Fruit fly (Drosophila melanogaster): Measurements from ENCODE around the gene CG7656.

Gene CG7656

dm6 chr3L:15583504-15583903, 4.5 kb downstream of the CG7656 start, which contains the start of gene AIMP2:
AIMP2 (plus strand) TSS chr3L:15583638.
- TF ChIP-seq Ets98B (GFP tag; IDR thresholded peaks at IDR 0.05): no peak

dm6 chr3L:15580487-15580886, 7.5 kb downstream of the CG7656 start, which contains the start of the genes mrn and CG12301:
mrn (minus strand) TSS chr3L:15580537.
CG12301 (plus strand) TSS chr3L:15580800.
- TF ChIP-seq CG10348 (GFP tag; IDR thresholded peaks at IDR 0.05): no peak
- peak; percentile 45 for TF ChIP-seq CG9948 (tag; optimal IDR thresholded peaks at IDR 0.05)
- TF ChIP-seq EcR (GFP tag; optimal IDR thresholded peaks at IDR 0.05): no peak
- peak; percentile 45 for TF ChIP-seq CG34367 (tag; optimal IDR thresholded peaks at IDR 0.05)
- TF ChIP-seq CG14655 (GFP tag; optimal IDR thresholded peaks at IDR 0.05): no peak
- TF ChIP-seq CG13204 (GFP tag; optimal IDR thresholded peaks at IDR 0.05): no peak
- no peak for TF ChIP-seq Pif1A (GFP tag; optimal IDR thresholded peaks at IDR 0.05)
- peak; percentile 70 for TF ChIP-seq CG15710 (tag; optimal IDR thresholded peaks at IDR 0.05)
- peak; percentile 91 for TF ChIP-seq CG12605 (GFP tag; IDR thresholded peaks at IDR 0.05)
- no peak for TF ChIP-seq D1 (tag; optimal IDR thresholded peaks at IDR 0.05)
- peak; percentile 97 for TF ChIP-seq Ets98B (GFP tag; IDR thresholded peaks at IDR 0.05)
- TF ChIP-seq CG17806 (tag; optimal IDR thresholded peaks at IDR 0.05): peak; percentile 49
- TF ChIP-seq CG32121 (GFP tag; IDR thresholded peaks at IDR 0.05): peak; percentile 79; the same call in 1 of the 2 replicates
- peak; percentile 89 for TF ChIP-seq fd96Ca (GFP tag; IDR thresholded peaks at IDR 0.05)
- TF ChIP-seq rn (GFP tag; IDR thresholded peaks at IDR 0.05): peak; percentile 93
- peak; percentile 98 for TF ChIP-seq CG4496 (GFP tag; IDR thresholded peaks at IDR 0.05)
- TF ChIP-seq CG8301 (tag; optimal IDR thresholded peaks at IDR 0.05): no peak
- TF ChIP-seq Snoo (tag; optimal IDR thresholded peaks at IDR 0.05): peak; percentile 67
- TF ChIP-seq CG8159 (tag; optimal IDR thresholded peaks at IDR 0.05): no peak
- TF ChIP-seq Pif1B (GFP tag; optimal IDR thresholded peaks at IDR 0.05): no peak
- TF ChIP-seq gl (tag; optimal IDR thresholded peaks at IDR 0.05): peak; percentile 2

- TF ChIP-seq CG32121 (GFP tag; IDR thresholded peaks at IDR 0.05): no peak
- TF ChIP-seq CG12605 (GFP tag; IDR thresholded peaks at IDR 0.05): no peak
- no peak for TF ChIP-seq CG4496 (GFP tag; IDR thresholded peaks at IDR 0.05)
- no peak for TF ChIP-seq Ets98B (GFP tag; IDR thresholded peaks at IDR 0.05)
Observed at dm6 chr3L:15576357-15576756, 11.6 kb downstream of the CG7656 start, which contains the start of gene Ufsp2. Ufsp2 (plus strand) TSS chr3L:15576570.

- TF ChIP-seq CG8159 (tag; optimal IDR thresholded peaks at IDR 0.05) (no peak), CG14655 (GFP tag; optimal IDR thresholded peaks at IDR 0.05) (no peak), CG10348 (GFP tag; IDR thresholded peaks at IDR 0.05) (no peak), EcR (GFP tag; optimal IDR thresholded peaks at IDR 0.05) (no peak), CG9948 (tag; optimal IDR thresholded peaks at IDR 0.05) (no peak), CG13204 (GFP tag; optimal IDR thresholded peaks at IDR 0.05) (no peak), rn (GFP tag; IDR thresholded peaks at IDR 0.05) (no peak), Ets98B (GFP tag; IDR thresholded peaks at IDR 0.05) (no peak), D1 (tag; optimal IDR thresholded peaks at IDR 0.05) (no peak), CG15710 (tag; optimal IDR thresholded peaks at IDR 0.05) (no peak), Pif1A (GFP tag; optimal IDR thresholded peaks at IDR 0.05) (no peak), CG4496 (GFP tag; IDR thresholded peaks at IDR 0.05) (no peak)
Observed at dm6 chr3L:15570571-15570970, 17.4 kb downstream of the CG7656 start.

dm6 chr3L:15568748-15569147, 19.2 kb downstream of the CG7656 start:
- TF ChIP-seq CG10348 (GFP tag; IDR thresholded peaks at IDR 0.05) (no peak), EcR (GFP tag; optimal IDR thresholded peaks at IDR 0.05) (peak; percentile 68)

- no peak for TF ChIP-seq gl (tag; optimal IDR thresholded peaks at IDR 0.05)
- no peak for TF ChIP-seq rn (GFP tag; IDR thresholded peaks at IDR 0.05)
- peak; percentile 57; the same call in 1 of the 3 replicates for TF ChIP-seq fd96Ca (GFP tag; IDR thresholded peaks at IDR 0.05)
- peak; percentile 53; the same call in 1 of the 3 replicates for TF ChIP-seq CG4496 (GFP tag; IDR thresholded peaks at IDR 0.05)
- TF ChIP-seq Ets98B (GFP tag; IDR thresholded peaks at IDR 0.05): peak; percentile 24; the same call in 1 of the 2 replicates
- TF ChIP-seq CG12605 (GFP tag; IDR thresholded peaks at IDR 0.05): peak; percentile 61; the same call in 1 of the 2 replicates
- no peak for TF ChIP-seq D1 (tag; optimal IDR thresholded peaks at IDR 0.05)
- TF ChIP-seq CG8301 (tag; optimal IDR thresholded peaks at IDR 0.05): no peak
- TF ChIP-seq Pif1A (GFP tag; optimal IDR thresholded peaks at IDR 0.05): no peak
- no peak for TF ChIP-seq CG14655 (GFP tag; optimal IDR thresholded peaks at IDR 0.05)
- no peak for TF ChIP-seq CG9948 (tag; optimal IDR thresholded peaks at IDR 0.05)
- no peak for TF ChIP-seq CG32121 (GFP tag; IDR thresholded peaks at IDR 0.05)
- TF ChIP-seq CG10348 (GFP tag; IDR thresholded peaks at IDR 0.05): no peak
- TF ChIP-seq CG13204 (GFP tag; optimal IDR thresholded peaks at IDR 0.05): no peak
- TF ChIP-seq CG34367 (tag; optimal IDR thresholded peaks at IDR 0.05): no peak
- no peak for TF ChIP-seq CG15710 (tag; optimal IDR thresholded peaks at IDR 0.05)
- TF ChIP-seq Pif1B (GFP tag; optimal IDR thresholded peaks at IDR 0.05): peak; percentile 25
- TF ChIP-seq CG17806 (tag; optimal IDR thresholded peaks at IDR 0.05): no peak
- no peak for TF ChIP-seq CG8159 (tag; optimal IDR thresholded peaks at IDR 0.05)
- no peak for TF ChIP-seq Snoo (tag; optimal IDR thresholded peaks at IDR 0.05)
- peak; percentile 82 for TF ChIP-seq EcR (GFP tag; optimal IDR thresholded peaks at IDR 0.05)
Observed at dm6 chr3L:15566484-15566955, 21.5 kb downstream of the CG7656 start.

All from whole organism, pupa.